Fruit fly (Drosophila melanogaster): Measurements from ENCODE around the gene RpS19b.
A peak's percentile ranks its signal among the peaks of the same experiment; 100 is the strongest.

RpS19b gene

DNA sequence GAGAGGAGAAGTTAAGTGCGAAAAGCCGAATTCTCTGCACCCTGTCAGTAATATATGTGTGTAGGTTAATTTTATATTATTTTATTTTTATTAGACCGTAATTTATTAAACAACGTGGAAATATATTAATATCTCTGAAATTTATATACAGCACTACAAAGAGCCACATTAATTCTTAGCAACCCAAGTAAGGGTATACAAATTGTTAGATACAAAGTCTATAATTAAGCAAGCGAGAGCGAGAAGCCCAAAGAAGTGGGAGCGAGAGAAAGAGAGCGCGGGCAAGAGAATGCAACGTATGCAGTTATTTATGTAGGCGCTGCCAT lies 46.3 kb downstream of the RpS19b start (continued):
- peak; percentile 78 for TF ChIP-seq CG9215 (GFP tag; IDR thresholded peaks at IDR 0.05)
- no peak for TF ChIP-seq hbn (GFP tag; IDR thresholded peaks at IDR 0.05; ENCODE audit: partially characterized antibody)
- TF ChIP-seq Bteb2 (GFP tag; optimal IDR thresholded peaks at IDR 0.05), result peak; percentile 22
- peak; percentile 54 for TF ChIP-seq crol (GFP tag; IDR thresholded peaks at IDR 0.05)
- peak; percentile 80 for TF ChIP-seq CG30020 (tag; optimal IDR thresholded peaks at IDR 0.05)
- TF ChIP-seq gem (tag; optimal IDR thresholded peaks at IDR 0.05), result peak; percentile 98
- TF ChIP-seq sob (GFP tag; IDR thresholded peaks at IDR 0.05), result peak; percentile 91
- peak; percentile 96 for TF ChIP-seq sens (GFP tag)
- peak; percentile 93 for TF ChIP-seq CG10366 (GFP tag; IDR thresholded peaks at IDR 0.05)
- no peak for TF ChIP-seq CG4360 (GFP tag; IDR thresholded peaks at IDR 0.05)
- peak; percentile 95 for TF ChIP-seq CG13424 (tag; optimal IDR thresholded peaks at IDR 0.05)
- TF ChIP-seq Hsf (GFP tag; optimal IDR thresholded peaks at IDR 0.05), result peak; percentile 75
- TF ChIP-seq wek (GFP tag; optimal IDR thresholded peaks at IDR 0.05), result peak; percentile 13
- peak; percentile 91 for TF ChIP-seq grau (tag; optimal IDR thresholded peaks at IDR 0.05)
- no peak for TF ChIP-seq vfl (GFP tag; optimal IDR thresholded peaks at IDR 0.05)
- TF ChIP-seq CG13775 (GFP tag; optimal IDR thresholded peaks at IDR 0.05), result peak; percentile 88
- peak; percentile 93 for TF ChIP-seq Abd-B (GFP tag; optimal IDR thresholded peaks at IDR 0.05)
- peak; percentile 72 for TF ChIP-seq Deaf1 (tag; optimal IDR thresholded peaks at IDR 0.05)
- peak; percentile 69 for TF ChIP-seq CG3065 (GFP tag; optimal IDR thresholded peaks at IDR 0.05)
- TF ChIP-seq chm (GFP tag; IDR thresholded peaks at IDR 0.05), result peak; percentile 96; the same call in 1 of the 2 replicates
- TF ChIP-seq bsh (GFP tag; optimal IDR thresholded peaks at IDR 0.05), result peak; percentile 92 to 99
- TF ChIP-seq gsb-n (tag; optimal IDR thresholded peaks at IDR 0.05), result peak; percentile 98

DNA sequence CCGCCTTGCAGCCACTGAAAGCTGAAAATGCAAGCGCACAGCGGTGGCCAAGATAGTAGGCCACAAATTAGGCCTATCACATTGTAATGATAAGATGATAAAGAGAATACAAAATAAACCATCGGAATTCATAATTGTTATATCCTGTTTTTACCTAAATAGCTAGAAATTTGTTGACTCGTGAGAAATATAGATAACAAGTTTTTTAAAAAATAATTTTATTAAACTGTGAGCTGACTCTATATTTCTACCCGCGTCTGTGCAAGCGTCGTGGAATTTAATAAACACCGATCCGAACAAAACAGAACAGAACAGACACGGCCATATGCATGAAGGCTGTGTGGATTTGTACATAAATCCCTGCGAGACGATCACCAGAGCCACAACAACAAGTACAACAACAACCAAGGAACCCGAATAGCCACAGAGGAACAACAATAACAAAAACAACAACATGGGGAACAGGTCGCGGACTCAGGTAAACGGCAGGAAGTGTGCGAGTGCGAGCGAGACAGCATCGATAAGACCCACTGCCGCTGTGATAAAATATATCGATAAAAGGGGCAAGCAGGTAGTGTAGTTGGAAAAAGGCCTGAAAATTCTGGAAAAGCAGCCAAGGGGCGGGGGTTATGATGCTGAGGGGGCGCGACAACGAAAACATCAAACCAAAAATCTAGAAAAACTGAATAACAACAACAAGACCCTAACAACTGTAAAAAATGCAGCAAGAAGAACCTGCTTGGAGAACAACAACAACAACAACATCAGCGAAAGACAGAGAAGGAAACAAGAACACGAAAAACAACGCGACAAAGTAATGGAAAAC lies 46.8 kb downstream of the RpS19b start:
- TF ChIP-seq slp2 (GFP tag; optimal IDR thresholded peaks at IDR 0.05), result peak; percentile 64
- TF ChIP-seq esg (GFP tag; conservative IDR thresholded peaks at IDR 0.05), result peak; percentile 79
- no peak for TF ChIP-seq Poxn (GFP tag; IDR thresholded peaks at IDR 0.05)
- TF ChIP-seq ash1 (GFP tag; optimal IDR thresholded peaks at IDR 0.05), result no peak
- TF ChIP-seq CG17186 (GFP tag; optimal IDR thresholded peaks at IDR 0.05), result peak; percentile 7
- TF ChIP-seq mirr (GFP tag; optimal IDR thresholded peaks at IDR 0.05), result no peak
- TF ChIP-seq fd3F (GFP tag; optimal IDR thresholded peaks at IDR 0.05), result peak; percentile 17
- peak; percentile 90 to 94 for TF ChIP-seq bsh (GFP tag; optimal IDR thresholded peaks at IDR 0.05)
- peak; percentile 9 for TF ChIP-seq sima (GFP tag; optimal IDR thresholded peaks at IDR 0.05)
- TF ChIP-seq hb (GFP tag; IDR thresholded peaks at IDR 0.05; ENCODE audit: partially characterized antibody), result no peak
- TF ChIP-seq Camta (GFP tag; optimal IDR thresholded peaks at IDR 0.05), result peak; percentile 65
- peak; percentile 54 for TF ChIP-seq ems (GFP tag; optimal IDR thresholded peaks at IDR 0.05)
- peak; percentile 65 for TF ChIP-seq Deaf1 (tag; optimal IDR thresholded peaks at IDR 0.05)
- no peak for TF ChIP-seq Dip3 (GFP tag; optimal IDR thresholded peaks at IDR 0.05)
- peak; percentile 42 for TF ChIP-seq Fer2 (tag; optimal IDR thresholded peaks at IDR 0.05)
- TF ChIP-seq sug (tag; optimal IDR thresholded peaks at IDR 0.05), result peak; percentile 18
- TF ChIP-seq B-H2 (GFP tag; optimal IDR thresholded peaks at IDR 0.05), result no peak
- TF ChIP-seq CG2712 (tag; optimal IDR thresholded peaks at IDR 0.05), result peak; percentile 95
- peak; percentile 93 for TF ChIP-seq gem (tag; optimal IDR thresholded peaks at IDR 0.05)
- TF ChIP-seq Sry-β (GFP tag; optimal IDR thresholded peaks at IDR 0.05), result peak; percentile 54
- peak; percentile 62 for TF ChIP-seq nau (GFP tag; optimal IDR thresholded peaks at IDR 0.05)
- peak; percentile 42 for TF ChIP-seq cad (GFP tag; optimal IDR thresholded peaks at IDR 0.05)
- TF ChIP-seq CG11247 (GFP tag; IDR thresholded peaks at IDR 0.05), result peak; percentile 56
- TF ChIP-seq ro (GFP tag; IDR thresholded peaks at IDR 0.05), result peak; percentile 58; the same call in 1 of the 2 replicates
- TF ChIP-seq Bgb (GFP tag; IDR thresholded peaks at IDR 0.05; ENCODE audit: partially characterized antibody), result no peak
- TF ChIP-seq CG12744 (GFP tag; optimal IDR thresholded peaks at IDR 0.05), result peak; percentile 70
- TF ChIP-seq tap (tag; optimal IDR thresholded peaks at IDR 0.05), result peak; percentile 87
- TF ChIP-seq CG34422 (GFP tag; IDR thresholded peaks at IDR 0.05), result peak; percentile 82
- no peak for TF ChIP-seq gsb (GFP tag; IDR thresholded peaks at IDR 0.05)
- peak; percentile 9; the same call in 1 of the 2 replicates for TF ChIP-seq klu (GFP tag; IDR thresholded peaks at IDR 0.05)
